Worm (Caenorhabditis elegans) whole organism, midembryonic: Measurements from ENCODE around the gene dhs-23.

Experiments used
- T22C8.4 ChIP-seq: fragments of 200-800 bp; sonication (Bioruptor generic); IDR thresholded peaks from 2 replicates; pipeline ENCODE4 v1.3.6; 2022; ENCODE audit warnings: missing genetic modification characterization, missing compliant biosample characterization
- cog-1 ChIP-seq: sonication (generic microtip); optimal IDR thresholded peaks from 2 replicates; lab custom pipeline; 2016; ENCODE audit warnings: missing genetic modification characterization, missing compliant biosample characterization
- flt-1 ChIP-seq: fragments of 200-800 bp; sonication (Bioruptor generic); IDR thresholded peaks from 2 replicates; pipeline ENCODE4 v1.3.6; 2022; ENCODE audit warnings: missing genetic modification characterization, missing compliant biosample characterization
- klf-2 ChIP-seq: fragments of 200-800 bp; sonication (Bioruptor generic); conservative IDR thresholded peaks from 2 replicates; pipeline ENCODE4 v1.3.6; 2022; ENCODE audit warnings: missing genetic modification reagents, missing genetic modification characterization, missing compliant biosample characterization
- med-1 ChIP-seq: sonication (generic microtip); optimal IDR thresholded peaks from 2 replicates; lab custom pipeline; 2017; ENCODE audit warnings: missing genetic modification characterization, mild to moderate bottlenecking, missing compliant biosample characterization, antibody characterized with exemption, missing genetic modification reagents; ENCODE audit not compliant: insufficient read depth
- ref-1 ChIP-seq: fragments of 200-800 bp; sonication (Bioruptor generic); conservative IDR thresholded peaks from 2 replicates; pipeline ENCODE4 v1.3.6; 2022; ENCODE audit warnings: missing genetic modification reagents, missing genetic modification characterization, missing compliant biosample characterization
- tab-1 ChIP-seq: fragments of 200-800 bp; sonication (Bioruptor generic); IDR thresholded peaks from 2 replicates; pipeline ENCODE4 v1.3.6; 2022; ENCODE audit warnings: missing genetic modification characterization, missing compliant biosample characterization
- ztf-23 ChIP-seq: fragments of 200-800 bp; sonication (Bioruptor generic); IDR thresholded peaks from 2 replicates; pipeline ENCODE4 v1.3.6; 2022; ENCODE audit warnings: missing genetic modification reagents, missing genetic modification characterization, missing compliant biosample characterization
- ztf-29 ChIP-seq: fragments of 200-800 bp; sonication (Bioruptor generic); IDR thresholded peaks from 2 replicates; pipeline ENCODE4 v1.3.6; 2022; ENCODE audit warnings: missing genetic modification reagents, missing genetic modification characterization, missing compliant biosample characterization

DNA sequence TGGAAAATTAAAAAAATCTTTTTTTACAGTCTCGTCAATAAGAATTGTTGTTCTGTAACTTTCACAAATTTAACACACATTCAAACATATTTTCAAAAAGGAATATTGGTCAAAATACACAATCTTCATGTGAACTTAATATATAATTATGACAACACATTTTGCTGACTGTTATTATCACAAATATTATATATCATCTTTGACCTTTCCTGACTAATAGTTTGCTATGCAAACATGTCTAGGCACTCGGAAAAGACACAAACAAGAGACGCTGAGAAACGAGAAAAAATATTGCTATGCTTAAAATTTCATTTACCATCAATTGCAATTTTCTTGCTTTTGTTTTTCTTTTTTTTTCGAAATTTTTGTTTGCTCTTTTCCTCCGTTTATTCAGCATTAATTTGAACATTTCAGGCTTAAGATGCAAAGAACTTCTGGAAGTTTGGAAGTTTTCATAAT lies 20.9 kb downstream of the dhs-23 start, which contains the start of gene fbxa-135:
- TF ChIP-seq ztf-29 (no peak), med-1 (GFP tag; lab: Kevin White, UChicago) (no peak), flt-1 (GFP tag; lab: Robert Waterston, UW) (no peak), klf-2 (GFP tag; lab: Robert Waterston, UW) (no peak), ztf-23 (no peak), tab-1 (GFP tag; lab: Robert Waterston, UW) (no peak), T22C8.4 (GFP tag; lab: Robert Waterston, UW) (no peak), ref-1 (GFP tag; lab: Robert Waterston, UW) (no peak), cog-1 (tag; lab: Kevin White, UChicago) (no peak)
